Fruit fly (Drosophila melanogaster) whole organism, embryonic: ENCODE data around the gene CG46317.

Experiments used
- CG13775 ChIP-seq: fragments of 200-800 bp; sonication (Bioruptor generic); optimal IDR thresholded peaks from 3 replicates; lab custom pipeline; 2017; ENCODE audit warnings: missing biosample characterization, mild to moderate bottlenecking, missing genetic modification characterization
- CG18262 ChIP-seq: fragments of 200-800 bp; optimal IDR thresholded peaks from 3 replicates; lab custom pipeline; 2019; ENCODE audit warnings: missing biosample characterization, mild to moderate bottlenecking, missing genetic modification characterization, moderate library complexity
- CG4730 ChIP-seq: fragments of 200-800 bp; sonication (Bioruptor generic); IDR thresholded peaks from 2 replicates; pipeline ENCODE4 v1.3.6; 2022; ENCODE audit warnings: missing biosample characterization, missing genetic modification characterization
- Meics ChIP-seq: fragments of 200-800 bp; sonication (Bioruptor generic); optimal IDR thresholded peaks from 2 replicates; lab custom pipeline; 2017; ENCODE audit warnings: missing biosample characterization, mild to moderate bottlenecking, missing genetic modification characterization
- pnt ChIP-seq: fragments of 200-800 bp; sonication (Bioruptor generic); optimal IDR thresholded peaks from 3 replicates; lab custom pipeline; 2016; ENCODE audit warnings: missing biosample characterization, missing genetic modification characterization
- sna ChIP-seq: fragments of 200-800 bp; sonication (Bioruptor generic); IDR thresholded peaks from 2 replicates; pipeline ENCODE4 v1.3.6; 2022; ENCODE audit warnings: missing biosample characterization, missing genetic modification characterization; ENCODE audit not compliant: partially characterized antibody

DNA sequence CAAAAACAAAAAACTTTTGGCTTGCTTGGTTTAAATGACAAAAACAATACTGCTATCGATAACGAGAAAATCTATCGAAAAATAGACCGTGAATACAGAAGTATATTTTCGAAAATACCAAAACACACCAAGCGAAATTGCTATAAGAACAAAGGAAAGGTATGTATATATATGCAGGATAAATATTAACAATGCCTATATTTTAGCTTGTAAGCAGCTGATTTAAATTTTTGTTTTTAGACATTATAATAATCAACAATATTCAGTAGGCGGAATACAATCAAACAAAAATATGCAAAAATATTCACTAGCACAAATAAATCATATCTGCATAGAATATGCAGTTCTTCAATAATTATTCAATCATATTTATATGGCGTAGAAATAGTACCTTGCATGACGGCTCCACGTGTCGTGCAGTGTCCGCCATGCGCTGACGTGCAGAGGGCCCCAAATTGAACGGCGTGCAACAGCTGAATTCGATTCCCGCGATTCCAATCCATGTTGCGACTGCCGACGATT is 23.1 kb upstream of the CG46317 start, which contains the start of the genes Fbxl4 and Dus2:
- TF ChIP-seq Meics (GFP tag; lab: Kevin White, UChicago), result peak; percentile 91
- peak; percentile 96 for TF ChIP-seq CG13775
- no peak for TF ChIP-seq sna
- peak; percentile 87 for TF ChIP-seq CG4730 (GFP tag; lab: Robert Waterston, UW)
- peak; percentile 94 for TF ChIP-seq pnt (GFP tag; lab: Kevin White, UChicago)
- peak; percentile 91 for TF ChIP-seq CG18262 (tag; lab: Kevin White, UChicago)
